Worm (Caenorhabditis elegans) whole organism, late embryonic: ENCODE data around the gene crh-2.

Experiments used
- F13H6.1 ChIP-seq: sonication (generic microtip); optimal IDR thresholded peaks from 2 replicates; lab custom pipeline; 2016; ENCODE audit warnings: missing genetic modification characterization, missing compliant biosample characterization
- K09A11.1 ChIP-seq: sonication (generic microtip); optimal IDR thresholded peaks from 2 replicates; lab custom pipeline; 2017; ENCODE audit warnings: antibody characterized with exemption, mild to moderate bottlenecking, missing genetic modification characterization, missing compliant biosample characterization; ENCODE audit not compliant: insufficient read depth
- Y22D7AL.16 ChIP-seq: sonication (generic microtip); optimal IDR thresholded peaks from 2 replicates; lab custom pipeline; 2016; ENCODE audit warnings: missing genetic modification characterization, missing compliant biosample characterization
- ceh-14 ChIP-seq: sonication (generic microtip); optimal IDR thresholded peaks from 2 replicates; lab custom pipeline; 2016; ENCODE audit warnings: missing genotype, missing genetic modification characterization, missing compliant biosample characterization
- ceh-18 ChIP-seq: sonication (generic microtip); optimal IDR thresholded peaks from 2 replicates; lab custom pipeline; 2016; ENCODE audit warnings: missing genetic modification characterization, missing compliant biosample characterization
- ceh-19 ChIP-seq: fragments of 200-800 bp; sonication (Bioruptor generic); optimal IDR thresholded peaks from 2 replicates; lab custom pipeline; 2018; ENCODE audit warnings: mild to moderate bottlenecking, missing genetic modification characterization, missing compliant biosample characterization
- ceh-22 ChIP-seq: sonication (generic microtip); optimal IDR thresholded peaks from 2 replicates; lab custom pipeline; 2017; ENCODE audit warnings: missing biosample characterization, missing genetic modification characterization
- ceh-24 ChIP-seq: sonication (generic microtip); optimal IDR thresholded peaks from 2 replicates; lab custom pipeline; 2016; ENCODE audit warnings: mild to moderate bottlenecking, missing genetic modification characterization, missing compliant biosample characterization
- ceh-30 ChIP-seq: fragments of 150-350 bp; optimal IDR thresholded peaks from 2 replicates; lab custom pipeline; 2014; ENCODE audit warnings: missing biosample characterization, missing genetic modification characterization
- ceh-31 ChIP-seq: sonication (generic microtip); optimal IDR thresholded peaks from 2 replicates; lab custom pipeline; 2016; ENCODE audit warnings: missing genetic modification characterization, missing compliant biosample characterization
- ceh-34 ChIP-seq: sonication (generic microtip); optimal IDR thresholded peaks from 2 replicates; lab custom pipeline; 2016; ENCODE audit warnings: mild to moderate bottlenecking, missing genetic modification characterization, missing compliant biosample characterization
- ceh-45 ChIP-seq: fragments of 200-800 bp; sonication (Bioruptor generic); IDR thresholded peaks from 2 replicates; pipeline ENCODE4 v1.3.6; 2022; ENCODE audit warnings: missing genetic modification reagents, missing genetic modification characterization, missing compliant biosample characterization
- dmd-4 ChIP-seq: sonication (generic microtip); optimal IDR thresholded peaks from 2 replicates; lab custom pipeline; 2016; ENCODE audit warnings: borderline replicate concordance, missing genetic modification characterization, missing compliant biosample characterization
- elt-4 ChIP-seq: sonication (generic microtip); optimal IDR thresholded peaks from 2 replicates; lab custom pipeline; 2016; ENCODE audit warnings: missing genetic modification characterization, missing compliant biosample characterization
- ets-4 ChIP-seq: sonication (generic microtip); optimal IDR thresholded peaks from 2 replicates; lab custom pipeline; 2016; ENCODE audit warnings: missing genetic modification characterization, missing compliant biosample characterization
- eyg-1 ChIP-seq: sonication (generic microtip); optimal IDR thresholded peaks from 2 replicates; lab custom pipeline; 2016; ENCODE audit warnings: missing genotype, missing genetic modification characterization, missing compliant biosample characterization
- hlh-15 ChIP-seq: sonication (generic microtip); optimal IDR thresholded peaks from 2 replicates; lab custom pipeline; 2016; ENCODE audit warnings: missing genetic modification characterization, missing compliant biosample characterization
- hlh-30 ChIP-seq: sonication (generic microtip); optimal IDR thresholded peaks from 2 replicates; lab custom pipeline; 2017; ENCODE audit warnings: antibody characterized with exemption, missing genetic modification characterization, missing compliant biosample characterization; ENCODE audit not compliant: insufficient read depth
- hlh-6 ChIP-seq: sonication (generic microtip); optimal IDR thresholded peaks from 2 replicates; lab custom pipeline; 2016; ENCODE audit warnings: missing genotype, missing genetic modification characterization, missing compliant biosample characterization
- lin-11 ChIP-seq: fragments of 200-800 bp; sonication (Bioruptor generic); optimal IDR thresholded peaks from 2 replicates; lab custom pipeline; 2018; ENCODE audit warnings: mild to moderate bottlenecking, missing genetic modification characterization, missing compliant biosample characterization
- nfya-1 ChIP-seq: sonication (generic microtip); optimal IDR thresholded peaks from 2 replicates; lab custom pipeline; 2017; ENCODE audit warnings: missing genetic modification characterization, mild to moderate bottlenecking, missing compliant biosample characterization, antibody characterized with exemption, moderate library complexity
- nhr-11 ChIP-seq: fragments of 150-350 bp; optimal IDR thresholded peaks from 2 replicates; lab custom pipeline; 2014; ENCODE audit warnings: missing biosample characterization, missing genetic modification characterization
- nhr-232 ChIP-seq: sonication (generic microtip); optimal IDR thresholded peaks from 2 replicates; lab custom pipeline; 2016; ENCODE audit warnings: missing genetic modification characterization, missing compliant biosample characterization
- odd-2 ChIP-seq: sonication (generic microtip); optimal IDR thresholded peaks from 2 replicates; lab custom pipeline; 2017; ENCODE audit warnings: antibody characterized with exemption, mild to moderate bottlenecking, missing genetic modification characterization, missing compliant biosample characterization
- pha-2 ChIP-seq: sonication (generic microtip); optimal IDR thresholded peaks from 2 replicates; lab custom pipeline; 2017; ENCODE audit warnings: mild to moderate bottlenecking, missing genetic modification characterization, missing compliant biosample characterization
- pha-4 ChIP-seq: fragments of 150-350 bp; optimal IDR thresholded peaks from 2 replicates; lab custom pipeline; 2018; ENCODE audit warnings: missing biosample characterization, missing genetic modification reagents, missing genetic modification characterization
- pqm-1 ChIP-seq: sonication (generic microtip); optimal IDR thresholded peaks from 2 replicates; lab custom pipeline; 2016; ENCODE audit warnings: missing genetic modification characterization, missing compliant biosample characterization
- pros-1 ChIP-seq: fragments of 150-350 bp; optimal IDR thresholded peaks from 2 replicates; lab custom pipeline; 2014; ENCODE audit warnings: missing biosample characterization, missing genetic modification reagents, missing genetic modification characterization
- sdc-2 ChIP-seq: sonication (generic microtip); optimal IDR thresholded peaks from 2 replicates; lab custom pipeline; 2016; ENCODE audit warnings: missing genotype, missing genetic modification characterization, missing compliant biosample characterization
- sox-4 ChIP-seq: sonication (generic microtip); optimal IDR thresholded peaks from 2 replicates; lab custom pipeline; 2017; ENCODE audit warnings: mild to moderate bottlenecking, missing genetic modification characterization, inconsistent platforms, missing compliant biosample characterization
- syd-9 ChIP-seq: sonication (generic microtip); optimal IDR thresholded peaks from 2 replicates; lab custom pipeline; 2016; ENCODE audit warnings: mild to moderate bottlenecking, missing genetic modification characterization, moderate library complexity, missing compliant biosample characterization
- tbx-2 ChIP-seq: sonication (generic microtip); optimal IDR thresholded peaks from 2 replicates; lab custom pipeline; 2016; ENCODE audit warnings: missing genetic modification characterization, missing compliant biosample characterization
- tbx-7 ChIP-seq: sonication (generic microtip); optimal IDR thresholded peaks from 2 replicates; lab custom pipeline; 2016; ENCODE audit warnings: missing genotype, missing genetic modification characterization, missing compliant biosample characterization
- unc-3 ChIP-seq, 2 experiments: fragments of 200-800 bp in 1 of 2; sonication (Bioruptor generic) in 1 of 2; sonication (generic microtip) in 1 of 2; conservative IDR thresholded peaks in 1 of 2; optimal IDR thresholded peaks in 1 of 2; 2 replicates each; pipeline versions ENCODE4 v1.3.6 to Lab custom; 2016 to 2022; ENCODE audit warnings: missing compliant biosample characterization in 2 of 2, missing genetic modification characterization in 2 of 2, missing genetic modification reagents in 1 of 2
- unc-86 ChIP-seq: sonication (generic microtip); optimal IDR thresholded peaks from 2 replicates; lab custom pipeline; 2016; ENCODE audit warnings: missing genetic modification characterization, missing compliant biosample characterization

Gene crh-2

ce11 chrII:5187469-5187868 is at the start of gene crh-2:
TSS of gene crh-2 (minus strand) at chrII:5187569.
- TF ChIP-seq nfya-1 (tag; lab: Kevin White, UChicago), result no peak
- no peak for TF ChIP-seq tbx-7 (tag; lab: Kevin White, UChicago)
- no peak for TF ChIP-seq eyg-1 (tag; lab: Kevin White, UChicago)
- TF ChIP-seq sox-4 (tag; lab: Kevin White, UChicago), result no peak
- TF ChIP-seq unc-86 (tag; lab: Kevin White, UChicago), result no peak
- TF ChIP-seq Y22D7AL.16 (tag; lab: Kevin White, UChicago), result no peak
- no peak for TF ChIP-seq ceh-45 (GFP tag; lab: Robert Waterston, UW)
- no peak for TF ChIP-seq ceh-34
- TF ChIP-seq syd-9 (tag; lab: Kevin White, UChicago), result no peak
- TF ChIP-seq K09A11.1 (tag; lab: Kevin White, UChicago), result no peak
- TF ChIP-seq ceh-31, result no peak
- no peak for TF ChIP-seq hlh-15 (tag; lab: Kevin White, UChicago)
- TF ChIP-seq ceh-30, result no peak

- TF ChIP-seq ceh-31 (no peak), pros-1 (tag; lab: Kevin White, UChicago) (no peak), hlh-6 (tag; lab: Kevin White, UChicago) (no peak), syd-9 (tag; lab: Kevin White, UChicago) (no peak), nhr-232 (tag; lab: Kevin White, UChicago) (no peak), ceh-19 (GFP tag; lab: Kevin White, UChicago) (no peak), nhr-11 (tag; lab: Kevin White, UChicago) (no peak), sdc-2 (no peak), lin-11 (tag; lab: Kevin White, UChicago) (no peak), ceh-22 (tag; lab: Kevin White, UChicago) (no peak), eyg-1 (tag; lab: Kevin White, UChicago) (no peak), hlh-15 (tag; lab: Kevin White, UChicago) (no peak)
Observed at ce11 chrII:5235758-5236157, 48.4 kb upstream of the crh-2 start, which contains the start of gene pho-1. TSS of gene pho-1 (minus strand) at chrII:5235846.

- TF ChIP-seq unc-86 (tag; lab: Kevin White, UChicago), result no peak
- no peak for TF ChIP-seq dmd-4
- TF ChIP-seq hlh-30 (tag; lab: Kevin White, UChicago), result no peak
- no peak for TF ChIP-seq ceh-14
- TF ChIP-seq F13H6.1 (tag; lab: Kevin White, UChicago), result no peak
- TF ChIP-seq pha-4 (tag; lab: Kevin White, UChicago), result no peak
- TF ChIP-seq elt-4 (tag; lab: Kevin White, UChicago), result no peak
- TF ChIP-seq ceh-18, result no peak
- TF ChIP-seq unc-3 (GFP tag; conservative IDR thresholded peaks at IDR 0.05; lab: Robert Waterston, UW), result no peak
- TF ChIP-seq unc-3 (tag; optimal IDR thresholded peaks at IDR 0.05; lab: Kevin White, UChicago), result no peak
- TF ChIP-seq odd-2, result no peak
- TF ChIP-seq pqm-1 (tag; lab: Kevin White, UChicago), result no peak
- TF ChIP-seq nhr-11 (tag; lab: Kevin White, UChicago), result no peak
- TF ChIP-seq tbx-2 (tag; lab: Kevin White, UChicago), result no peak
Observed at ce11 chrII:5234728-5235127, 47.4 kb upstream of the crh-2 start.

- TF ChIP-seq ets-4, result no peak
- TF ChIP-seq sdc-2, result no peak
- TF ChIP-seq dmd-4, result no peak
- no peak for TF ChIP-seq odd-2
- TF ChIP-seq ceh-24 (tag; lab: Kevin White, UChicago), result no peak
- TF ChIP-seq ceh-34, result no peak
- TF ChIP-seq pha-2 (tag; lab: Kevin White, UChicago), result no peak
Observed at ce11 chrII:5231111-5231510, 43.7 kb upstream of the crh-2 start, which contains the start of gene EGAP2.1. TSS of gene EGAP2.1 (plus strand) at chrII:5231411.
